Fruit fly (Drosophila melanogaster) whole organism, embryonic: ENCODE results near the gene CG17660.

Experiments
- Ada2b ChIP-seq: fragments of 200-800 bp; sonication (Bioruptor generic); IDR thresholded peaks from 2 replicates; pipeline ENCODE4 v1.3.6; 2022; ENCODE audit warnings: missing biosample characterization, missing genetic modification characterization
- Asciz ChIP-seq: fragments of 200-800 bp; sonication (Bioruptor generic); optimal IDR thresholded peaks from 2 replicates; lab custom pipeline; 2017; ENCODE audit warnings: missing biosample characterization, mild to moderate bottlenecking, missing genetic modification characterization, missing genetic modification reagents
- Bteb2 ChIP-seq: fragments of 200-800 bp; sonication (Bioruptor generic); optimal IDR thresholded peaks from 2 replicates; lab custom pipeline; 2016; ENCODE audit warnings: missing biosample characterization, missing genetic modification characterization
- CG10267 ChIP-seq: fragments of 200-800 bp; sonication (Bioruptor generic); optimal IDR thresholded peaks from 2 replicates; lab custom pipeline; 2018; ENCODE audit warnings: missing biosample characterization, mild to moderate bottlenecking, missing genetic modification characterization, moderate library complexity
- CG11093 ChIP-seq: fragments of 200-800 bp; sonication (Bioruptor generic); IDR thresholded peaks from 3 replicates; pipeline ENCODE4 v1.3.6; 2022; ENCODE audit warnings: missing biosample characterization, missing genetic modification characterization
- CG11456 ChIP-seq: fragments of 200-800 bp; sonication (Bioruptor generic); IDR thresholded peaks from 3 replicates; pipeline ENCODE4 v1.3.6; 2022; ENCODE audit warnings: missing biosample characterization, missing genetic modification characterization
- CG11504 ChIP-seq: fragments of 200-800 bp; sonication (Bioruptor generic); optimal IDR thresholded peaks from 3 replicates; lab custom pipeline; 2019; ENCODE audit warnings: missing biosample characterization, mild to moderate bottlenecking, missing genetic modification characterization, moderate library complexity
- CG11696 ChIP-seq: fragments of 200-800 bp; sonication (Bioruptor generic); IDR thresholded peaks from 2 replicates; pipeline ENCODE4 v1.3.6; 2022; ENCODE audit warnings: missing biosample characterization, missing genetic modification characterization
- CG11723 ChIP-seq: fragments of 200-800 bp; sonication (Bioruptor generic); optimal IDR thresholded peaks from 2 replicates; lab custom pipeline; 2017; ENCODE audit warnings: missing biosample characterization, mild to moderate bottlenecking, missing genetic modification characterization
- CG12071 ChIP-seq: fragments of 200-800 bp; sonication (Bioruptor generic); optimal IDR thresholded peaks from 3 replicates; lab custom pipeline; 2018; ENCODE audit warnings: missing biosample characterization, mild to moderate bottlenecking, missing genetic modification characterization
- CG12219 ChIP-seq: fragments of 200-800 bp; sonication (Bioruptor generic); optimal IDR thresholded peaks from 3 replicates; lab custom pipeline; 2018; ENCODE audit warnings: missing biosample characterization, mild to moderate bottlenecking, missing genetic modification characterization
- CG12744 ChIP-seq: fragments of 200-800 bp; sonication (Bioruptor generic); optimal IDR thresholded peaks from 2 replicates; lab custom pipeline; 2016; ENCODE audit warnings: missing biosample characterization, missing genetic modification characterization
- CG13287 ChIP-seq: fragments of 200-800 bp; sonication (Bioruptor generic); IDR thresholded peaks from 2 replicates; pipeline ENCODE4 v1.3.6; 2022; ENCODE audit warnings: missing biosample characterization, missing genetic modification characterization; ENCODE audit not compliant: partially characterized antibody
- CG13296 ChIP-seq: fragments of 200-800 bp; sonication (Bioruptor generic); optimal IDR thresholded peaks from 3 replicates; lab custom pipeline; 2018; ENCODE audit warnings: missing biosample characterization, mild to moderate bottlenecking, missing genetic modification characterization
- CG15073 ChIP-seq: fragments of 200-800 bp; sonication (Bioruptor generic); optimal IDR thresholded peaks from 2 replicates; lab custom pipeline; 2016; ENCODE audit warnings: missing biosample characterization, missing genetic modification characterization
- CG15601 ChIP-seq: fragments of 200-800 bp; sonication (Bioruptor generic); optimal IDR thresholded peaks from 3 replicates; lab custom pipeline; 2019; ENCODE audit warnings: missing biosample characterization, mild to moderate bottlenecking, missing genetic modification characterization, moderate library complexity
- CG17912 ChIP-seq: fragments of 200-800 bp; sonication (Bioruptor generic); optimal IDR thresholded peaks from 2 replicates; lab custom pipeline; 2018; ENCODE audit warnings: missing biosample characterization, mild to moderate bottlenecking, missing genetic modification characterization
- CG2875 ChIP-seq: fragments of 200-800 bp; sonication (Bioruptor generic); optimal IDR thresholded peaks from 2 replicates; lab custom pipeline; 2017; ENCODE audit warnings: missing biosample characterization, mild to moderate bottlenecking, missing genetic modification characterization, missing genetic modification reagents
- CG30020 ChIP-seq: fragments of 200-800 bp; optimal IDR thresholded peaks from 2 replicates; lab custom pipeline; 2019; ENCODE audit warnings: missing biosample characterization, mild to moderate bottlenecking, missing genetic modification characterization, moderate library complexity
- CG30431 ChIP-seq: fragments of 200-800 bp; sonication (Bioruptor generic); optimal IDR thresholded peaks from 2 replicates; lab custom pipeline; 2017; ENCODE audit warnings: missing biosample characterization, missing genetic modification characterization
- CG31365 ChIP-seq: fragments of 200-800 bp; sonication (Bioruptor generic); optimal IDR thresholded peaks from 2 replicates; lab custom pipeline; 2018; ENCODE audit warnings: missing biosample characterization, mild to moderate bottlenecking, missing genetic modification characterization
- CG34422 ChIP-seq: fragments of 200-800 bp; sonication (Bioruptor generic); IDR thresholded peaks from 3 replicates; pipeline ENCODE4 v1.3.6; 2022; ENCODE audit warnings: missing biosample characterization, missing genetic modification characterization
- CG6272 ChIP-seq: fragments of 200-800 bp; sonication (Bioruptor generic); IDR thresholded peaks from 2 replicates; pipeline ENCODE4 v1.3.6; 2022; ENCODE audit warnings: missing biosample characterization, missing genetic modification characterization
- CG7839 ChIP-seq: fragments of 200-800 bp; sonication (Bioruptor generic); optimal IDR thresholded peaks from 3 replicates; lab custom pipeline; 2018; ENCODE audit warnings: missing biosample characterization, mild to moderate bottlenecking, missing genetic modification characterization, moderate library complexity
- CG9609 ChIP-seq: fragments of 200-800 bp; sonication (Bioruptor generic); optimal IDR thresholded peaks from 3 replicates; lab custom pipeline; 2016; ENCODE audit warnings: missing biosample characterization, missing genetic modification characterization
- CG9797 ChIP-seq: fragments of 200-800 bp; sonication (Bioruptor generic); optimal IDR thresholded peaks from 3 replicates; lab custom pipeline; 2018; ENCODE audit warnings: missing biosample characterization, mild to moderate bottlenecking, missing genetic modification characterization
- Dfd ChIP-seq, 2 experiments: fragments of >200 bp; optimal IDR thresholded peaks; 2 replicates each; lab custom pipeline; 2017; ENCODE audit warnings: missing biosample characterization in 2 of 2, missing genetic modification characterization in 2 of 2
- Doc2 ChIP-seq: fragments of 200-800 bp; sonication (Bioruptor generic); IDR thresholded peaks from 2 replicates; pipeline ENCODE4 v1.3.6; 2022; ENCODE audit warnings: missing biosample characterization, missing genetic modification characterization
- E2f1 ChIP-seq: fragments of 200-800 bp; sonication (Bioruptor generic); IDR thresholded peaks from 2 replicates; pipeline ENCODE4 v1.3.6; 2022; ENCODE audit warnings: missing biosample characterization, missing genetic modification characterization
- Oaz ChIP-seq: fragments of 200-800 bp; sonication (Bioruptor generic); IDR thresholded peaks from 2 replicates; pipeline ENCODE4 v1.3.6; 2022; ENCODE audit warnings: missing biosample characterization, missing genetic modification characterization
- Pdp1 ChIP-seq, 2 experiments: fragments of 200-800 bp; sonication (Bioruptor generic); optimal IDR thresholded peaks; 3 replicates each; lab custom pipeline; 2016; ENCODE audit warnings: missing biosample characterization in 2 of 2, missing genetic modification characterization in 2 of 2, mild to moderate bottlenecking in 1 of 2, moderate library complexity in 1 of 2
- Rfx ChIP-seq: fragments of 200-800 bp; sonication (Bioruptor generic); IDR thresholded peaks from 2 replicates; pipeline ENCODE4 v1.3.6; 2022; ENCODE audit warnings: missing biosample characterization, missing genetic modification characterization
- Sox102F ChIP-seq: fragments of 200-800 bp; sonication (Bioruptor generic); optimal IDR thresholded peaks from 2 replicates; lab custom pipeline; 2018; ENCODE audit warnings: missing biosample characterization, mild to moderate bottlenecking, missing genetic modification characterization, moderate library complexity
- TFAM ChIP-seq: fragments of 200-800 bp; sonication (Bioruptor generic); optimal IDR thresholded peaks from 2 replicates; lab custom pipeline; 2017; ENCODE audit warnings: missing biosample characterization, missing genetic modification characterization, inconsistent platforms
- Taf1 ChIP-seq: fragments of 200-800 bp; sonication (Bioruptor generic); IDR thresholded peaks from 2 replicates; pipeline ENCODE4 v1.3.6; 2022; ENCODE audit warnings: missing biosample characterization, missing genetic modification characterization
- bcd ChIP-seq: fragments of 200-800 bp; sonication (Bioruptor generic); optimal IDR thresholded peaks from 2 replicates; lab custom pipeline; 2017; ENCODE audit warnings: missing biosample characterization, mild to moderate bottlenecking, missing genetic modification characterization
- crp ChIP-seq, 2 experiments: fragments of 200-800 bp; sonication (Bioruptor generic); optimal IDR thresholded peaks; 2 replicates in 1 of 2; 3 replicates in 1 of 2; lab custom pipeline; 2017; ENCODE audit warnings: missing biosample characterization in 2 of 2, missing genetic modification characterization in 2 of 2, mild to moderate bottlenecking in 1 of 2, moderate library complexity in 1 of 2
- da ChIP-seq: fragments of 200-800 bp; sonication (Bioruptor generic); optimal IDR thresholded peaks from 2 replicates; lab custom pipeline; 2016; ENCODE audit warnings: missing biosample characterization, missing genetic modification characterization
- emc ChIP-seq: fragments of 200-800 bp; sonication (Bioruptor generic); optimal IDR thresholded peaks from 2 replicates; lab custom pipeline; 2016; ENCODE audit warnings: missing biosample characterization, missing genetic modification characterization
- esg ChIP-seq: fragments of 200-800 bp; sonication (Bioruptor generic); conservative IDR thresholded peaks from 2 replicates; pipeline ENCODE4 v1.3.6; 2022; ENCODE audit warnings: missing biosample characterization, missing genetic modification characterization
- grau ChIP-seq: fragments of 200-800 bp; optimal IDR thresholded peaks from 3 replicates; lab custom pipeline; 2019; ENCODE audit warnings: missing biosample characterization, mild to moderate bottlenecking, missing genetic modification characterization, moderate library complexity
- jumu ChIP-seq: fragments of 200-800 bp; sonication (Bioruptor generic); optimal IDR thresholded peaks from 3 replicates; lab custom pipeline; 2016; ENCODE audit warnings: missing biosample characterization, missing genetic modification characterization
- kay ChIP-seq: fragments of 200-800 bp; sonication (Bioruptor generic); optimal IDR thresholded peaks from 2 replicates; lab custom pipeline; 2016; ENCODE audit warnings: missing biosample characterization, missing genetic modification characterization
- klu ChIP-seq: fragments of 200-800 bp; sonication (Bioruptor generic); IDR thresholded peaks from 2 replicates; pipeline ENCODE4 v1.3.6; 2022; ENCODE audit warnings: missing biosample characterization, missing genetic modification characterization
- seq ChIP-seq: fragments of 200-800 bp; sonication (Bioruptor generic); IDR thresholded peaks from 2 replicates; pipeline ENCODE4 v1.3.6; 2022; ENCODE audit warnings: missing biosample characterization, missing genetic modification characterization
- slou ChIP-seq: fragments of 200-800 bp; sonication (Bioruptor generic); optimal IDR thresholded peaks from 3 replicates; lab custom pipeline; 2016; ENCODE audit warnings: missing biosample characterization, missing genetic modification characterization
- sr ChIP-seq: fragments of 200-800 bp; sonication (Bioruptor generic); IDR thresholded peaks from 3 replicates; pipeline ENCODE4 v1.3.6; 2022; ENCODE audit warnings: missing biosample characterization, missing genetic modification characterization
- tll ChIP-seq, 2 experiments: fragments of 200-800 bp in 1 of 2; fragments of >200 bp in 1 of 2; sonication (Bioruptor generic) in 1 of 2; optimal IDR thresholded peaks; 2 replicates each; lab custom pipeline; 2017 to 2019; ENCODE audit warnings: missing biosample characterization in 2 of 2, missing genetic modification characterization in 2 of 2, mild to moderate bottlenecking in 1 of 2, moderate library complexity in 1 of 2
- twi ChIP-seq: fragments of 200-800 bp; optimal IDR thresholded peaks from 2 replicates; lab custom pipeline; 2019; ENCODE audit warnings: missing biosample characterization, mild to moderate bottlenecking, missing genetic modification characterization, moderate library complexity
- vvl ChIP-seq: fragments of 200-800 bp; sonication (Bioruptor generic); IDR thresholded peaks from 2 replicates; pipeline ENCODE4 v1.3.6; 2022; ENCODE audit warnings: missing biosample characterization, missing genetic modification characterization

CG17660 gene

dm6 chr2L:1723937-1724591 lies 13.8 kb upstream of the CG17660 start, which contains the start of gene Rim2 (continued):
- TF ChIP-seq CG17912 (no peak), vvl (GFP tag; lab: Robert Waterston, UW) (peak; percentile 70), CG11456 (GFP tag; lab: Robert Waterston, UW) (no peak), CG11504 (tag; lab: Kevin White, UChicago) (peak; percentile 41), CG12219 (no peak), da (GFP tag; lab: Kevin White, UChicago) (no peak), TFAM (no peak), CG31365 (tag; lab: Kevin White, UChicago) (no peak), CG7839 (peak; percentile 14), Taf1 (GFP tag; lab: Robert Waterston, UW) (no peak), CG9797 (peak; percentile 93), CG13296 (GFP tag; lab: Kevin White, UChicago) (peak; percentile 41), CG12744 (GFP tag; lab: Kevin White, UChicago) (no peak), kay (GFP tag; lab: Kevin White, UChicago) (no peak), klu (no peak), CG11696 (GFP tag; lab: Robert Waterston, UW) (no peak), Sox102F (no peak), seq (GFP tag; lab: Robert Waterston, UW) (peak; percentile 7; the same call in 1 of the 2 replicates), bcd (GFP tag; lab: Kevin White, UChicago) (no peak), CG9609 (GFP tag; lab: Kevin White, UChicago) (peak; percentile 26), CG30431 (GFP tag; lab: Kevin White, UChicago) (no peak), sr (GFP tag; lab: Robert Waterston, UW) (no peak), Oaz (GFP tag; lab: Robert Waterston, UW) (no peak), Bteb2 (GFP tag; lab: Kevin White, UChicago) (no peak), CG30020 (no peak), slou (no peak), Pdp1 (GFP tag; optimal IDR thresholded peaks at IDR 0.05; lab: Kevin White, UChicago) (peak in 1 of 2 experiments; percentile 89), jumu (GFP tag; lab: Kevin White, UChicago) (peak; percentile 16), CG2875 (GFP tag; lab: Kevin White, UChicago) (no peak), tll (GFP tag; optimal IDR thresholded peaks at IDR 0.05; lab: Kevin White, UChicago) (no peak), CG15073 (no peak), CG13287 (peak; percentile 40; the same call in 1 of the 2 replicates), crp (GFP tag; optimal IDR thresholded peaks at IDR 0.05; lab: Kevin White, UChicago) (no peak), E2f1 (GFP tag; lab: Robert Waterston, UW) (no peak), CG34422 (GFP tag; lab: Robert Waterston, UW) (0 out of 3 replicates have a peak, but pooled peaks have one; percentile 6), grau (peak; percentile 19), CG15601 (peak; percentile 98), twi (tag; lab: Kevin White, UChicago) (no peak), esg (GFP tag; lab: Robert Waterston, UW) (no peak), Rfx (GFP tag; lab: Robert Waterston, UW) (peak; percentile 50; the same call in 1 of the 2 replicates), CG11093 (GFP tag; lab: Robert Waterston, UW) (no peak), CG10267 (peak; percentile 34), CG11723 (GFP tag; lab: Kevin White, UChicago) (no peak), Asciz (GFP tag; lab: Kevin White, UChicago) (no peak), Doc2 (GFP tag; lab: Robert Waterston, UW) (no peak), CG6272 (GFP tag; lab: Robert Waterston, UW) (no peak), CG12071 (GFP tag; lab: Kevin White, UChicago) (no peak), Ada2b (GFP tag; lab: Robert Waterston, UW) (no peak), emc (GFP tag; lab: Kevin White, UChicago) (no peak), Dfd (GFP tag; optimal IDR thresholded peaks at IDR 0.05; lab: Kevin White, UChicago) (no peak)
